Worm (Caenorhabditis elegans) whole organism, young adult: ENCODE results near the gene ZK154.4.

Source experiments
- B0019.2 ChIP-seq: fragments of 200-800 bp; sonication (Bioruptor generic); conservative IDR thresholded peaks from 2 replicates; pipeline ENCODE4 v1.3.6; 2022; ENCODE audit warnings: missing genetic modification reagents, missing genetic modification characterization, missing compliant biosample characterization
- B0035.1 ChIP-seq: sonication (generic microtip); optimal IDR thresholded peaks from 2 replicates; lab custom pipeline; 2016; ENCODE audit warnings: missing genetic modification characterization, mild to moderate bottlenecking, missing compliant biosample characterization, missing genotype, missing genetic modification reagents
- B0336.3 ChIP-seq: fragments of 200-800 bp; sonication (Bioruptor generic); IDR thresholded peaks from 2 replicates; pipeline ENCODE4 v1.3.6; 2022; ENCODE audit warnings: missing genetic modification characterization, missing compliant biosample characterization
- C06A6.2 ChIP-seq: fragments of 200-800 bp; sonication (Bioruptor generic); conservative IDR thresholded peaks from 2 replicates; pipeline ENCODE4 v1.3.6; 2022; ENCODE audit warnings: missing genetic modification characterization, missing compliant biosample characterization
- F39B2.1 ChIP-seq: fragments of 200-800 bp; sonication (Bioruptor generic); IDR thresholded peaks from 2 replicates; pipeline ENCODE4 v1.3.6; 2022; ENCODE audit warnings: missing genetic modification reagents, missing genetic modification characterization, missing compliant biosample characterization
- F49E8.2 ChIP-seq: sonication (generic microtip); optimal IDR thresholded peaks from 3 replicates; lab custom pipeline; 2017; ENCODE audit warnings: missing genetic modification characterization, mild to moderate bottlenecking, missing compliant biosample characterization, antibody characterized with exemption, moderate library complexity; ENCODE audit not compliant: insufficient read depth
- F57A8.1 ChIP-seq: fragments of 200-800 bp; sonication (Bioruptor generic); optimal IDR thresholded peaks from 2 replicates; lab custom pipeline; 2018; ENCODE audit warnings: mild to moderate bottlenecking, missing genetic modification characterization, moderate library complexity, missing compliant biosample characterization
- Y79H2A.3 ChIP-seq: fragments of 200-800 bp; sonication (Bioruptor generic); conservative IDR thresholded peaks from 2 replicates; pipeline ENCODE4 v1.3.6; 2022; ENCODE audit warnings: missing genetic modification reagents, missing genetic modification characterization, missing compliant biosample characterization
- ZK185.1 ChIP-seq: sonication (generic microtip); optimal IDR thresholded peaks from 2 replicates; lab custom pipeline; 2016; ENCODE audit warnings: mild to moderate bottlenecking, missing genetic modification characterization, missing compliant biosample characterization; ENCODE audit not compliant: poor library complexity, severe bottlenecking
- ama-1 ChIP-seq, 3 experiments: fragments of 150-350 bp in 1 of 3; sonication (generic microtip) in 2 of 3; optimal IDR thresholded peaks; 2 replicates each; lab custom pipeline; 2014 to 2018; ENCODE audit warnings: missing biosample characterization in 2 of 3, missing genetic modification characterization in 2 of 3, missing genetic modification reagents in 2 of 3
- athp-1 ChIP-seq: sonication (generic microtip); optimal IDR thresholded peaks from 2 replicates; lab custom pipeline; 2017; ENCODE audit warnings: mild to moderate bottlenecking, missing genetic modification characterization, missing compliant biosample characterization
- attf-3 ChIP-seq: fragments of 200-800 bp; sonication (Bioruptor generic); conservative IDR thresholded peaks from 2 replicates; pipeline ENCODE4 v1.3.6; 2022; ENCODE audit warnings: missing genetic modification reagents, missing genetic modification characterization, missing compliant biosample characterization
- attf-5 ChIP-seq: fragments of 200-800 bp; sonication (Bioruptor generic); optimal IDR thresholded peaks from 2 replicates; lab custom pipeline; 2018; ENCODE audit warnings: mild to moderate bottlenecking, missing genetic modification characterization, missing compliant biosample characterization
- bed-1 ChIP-seq: fragments of 200-800 bp; sonication (Bioruptor generic); IDR thresholded peaks from 2 replicates; pipeline ENCODE4 v1.3.6; 2022; ENCODE audit warnings: missing genetic modification reagents, missing genetic modification characterization, missing compliant biosample characterization
- cebp-1 ChIP-seq, 2 experiments: fragments of 200-800 bp in 1 of 2; sonication (Bioruptor generic) in 1 of 2; sonication (generic microtip) in 1 of 2; IDR thresholded peaks in 1 of 2; optimal IDR thresholded peaks in 1 of 2; 2 replicates each; pipeline versions ENCODE4 v1.3.6 to Lab custom; 2017 to 2022; ENCODE audit warnings: missing compliant biosample characterization in 2 of 2, missing genetic modification characterization in 2 of 2, mild to moderate bottlenecking in 1 of 2, missing genetic modification reagents in 1 of 2, moderate library complexity in 1 of 2
- ceh-27 ChIP-seq: fragments of 200-800 bp; sonication (Bioruptor generic); optimal IDR thresholded peaks from 2 replicates; lab custom pipeline; 2018; ENCODE audit warnings: mild to moderate bottlenecking, missing genetic modification characterization, moderate library complexity, missing compliant biosample characterization
- dox-1 ChIP-seq: fragments of 200-800 bp; sonication (Bioruptor generic); IDR thresholded peaks from 2 replicates; pipeline ENCODE4 v1.3.6; 2022; ENCODE audit warnings: missing genetic modification reagents, missing genetic modification characterization, missing compliant biosample characterization
- dpff-1 ChIP-seq: sonication (generic microtip); optimal IDR thresholded peaks from 2 replicates; lab custom pipeline; 2017; ENCODE audit warnings: mild to moderate bottlenecking, missing genetic modification characterization, missing compliant biosample characterization
- egl-44 ChIP-seq: fragments of 200-800 bp; sonication (Bioruptor generic); IDR thresholded peaks from 2 replicates; pipeline ENCODE4 v1.3.6; 2022; ENCODE audit warnings: missing genetic modification reagents, missing genetic modification characterization, missing compliant biosample characterization
- ekl-4 ChIP-seq: fragments of 200-800 bp; sonication (Bioruptor generic); IDR thresholded peaks from 2 replicates; pipeline ENCODE4 v1.3.6; 2022; ENCODE audit warnings: missing genetic modification reagents, missing genetic modification characterization, missing compliant biosample characterization
- him-1 ChIP-seq: sonication (generic microtip); optimal IDR thresholded peaks from 2 replicates; lab custom pipeline; 2016; ENCODE audit warnings: missing genotype, missing genetic modification reagents, missing genetic modification characterization, missing compliant biosample characterization
- hlh-12 ChIP-seq: sonication (generic microtip); optimal IDR thresholded peaks from 2 replicates; lab custom pipeline; 2016; ENCODE audit warnings: missing genetic modification characterization, missing compliant biosample characterization
- hlh-26 ChIP-seq: fragments of 200-800 bp; sonication (Bioruptor generic); conservative IDR thresholded peaks from 2 replicates; pipeline ENCODE4 v1.3.6; 2022; ENCODE audit warnings: missing genetic modification reagents, missing genetic modification characterization, missing compliant biosample characterization
- hmg-1.2 ChIP-seq: fragments of 200-800 bp; sonication (Bioruptor generic); IDR thresholded peaks from 2 replicates; pipeline ENCODE4 v1.3.6; 2022; ENCODE audit warnings: missing genetic modification reagents, missing genetic modification characterization, missing compliant biosample characterization
- hsf-1 ChIP-seq: fragments of 200-800 bp; sonication (Bioruptor generic); IDR thresholded peaks from 2 replicates; pipeline ENCODE4 v1.3.6; 2022; ENCODE audit warnings: missing genetic modification reagents, missing genetic modification characterization, missing compliant biosample characterization
- let-607 ChIP-seq, 2 experiments: fragments of 200-800 bp in 1 of 2; sonication (Bioruptor generic) in 1 of 2; sonication (generic microtip) in 1 of 2; optimal IDR thresholded peaks; 2 replicates each; lab custom pipeline; 2016 to 2018; ENCODE audit warnings: mild to moderate bottlenecking in 2 of 2, missing compliant biosample characterization in 2 of 2, missing genetic modification characterization in 2 of 2, moderate library complexity in 2 of 2, missing genotype in 1 of 2
- lin-35 ChIP-seq, 3 experiments: fragments of 150-350 bp in 2 of 3; sonication (generic microtip) in 1 of 3; optimal IDR thresholded peaks; 2 replicates each; lab custom pipeline; 2014 to 2018; ENCODE audit warnings: missing biosample characterization in 3 of 3, missing genetic modification characterization in 3 of 3, missing genetic modification reagents in 3 of 3
- madf-10 ChIP-seq: sonication (generic microtip); optimal IDR thresholded peaks from 2 replicates; lab custom pipeline; 2016; ENCODE audit warnings: mild to moderate bottlenecking, missing genetic modification characterization, missing compliant biosample characterization
- madf-8 ChIP-seq: fragments of 200-800 bp; sonication (Bioruptor generic); conservative IDR thresholded peaks from 2 replicates; pipeline ENCODE4 v1.3.6; 2022; ENCODE audit warnings: missing genetic modification reagents, missing genetic modification characterization, missing compliant biosample characterization
- mel-28 ChIP-seq: sonication (generic microtip); optimal IDR thresholded peaks from 2 replicates; lab custom pipeline; 2016; ENCODE audit warnings: borderline replicate concordance, mild to moderate bottlenecking, missing genetic modification characterization, missing compliant biosample characterization
- nfya-2 ChIP-seq: fragments of 200-800 bp; sonication (Bioruptor generic); IDR thresholded peaks from 2 replicates; pipeline ENCODE4 v1.3.6; 2022; ENCODE audit warnings: missing genetic modification reagents, missing genetic modification characterization, missing compliant biosample characterization
- nhr-80 ChIP-seq: sonication (generic microtip); optimal IDR thresholded peaks from 2 replicates; lab custom pipeline; 2016; ENCODE audit warnings: missing genetic modification characterization, missing compliant biosample characterization
- nhr-90 ChIP-seq: sonication (generic microtip); optimal IDR thresholded peaks from 2 replicates; lab custom pipeline; 2016; ENCODE audit warnings: missing genotype, mild to moderate bottlenecking, missing genetic modification characterization, missing compliant biosample characterization
- pbrm-1 ChIP-seq: fragments of 200-800 bp; sonication (Bioruptor generic); IDR thresholded peaks from 2 replicates; pipeline ENCODE4 v1.3.6; 2022; ENCODE audit warnings: missing genetic modification reagents, missing genetic modification characterization, missing compliant biosample characterization
- repo-1 ChIP-seq: sonication (generic microtip); optimal IDR thresholded peaks from 2 replicates; lab custom pipeline; 2017; ENCODE audit warnings: mild to moderate bottlenecking, missing genetic modification characterization, missing compliant biosample characterization
- sea-2 ChIP-seq: fragments of 200-800 bp; sonication (Bioruptor generic); IDR thresholded peaks from 2 replicates; pipeline ENCODE4 v1.3.6; 2022; ENCODE audit warnings: missing genetic modification characterization, missing compliant biosample characterization
- tlf-1 ChIP-seq: fragments of 200-800 bp; sonication (Bioruptor generic); optimal IDR thresholded peaks from 2 replicates; lab custom pipeline; 2018; ENCODE audit warnings: mild to moderate bottlenecking, missing genetic modification characterization, missing compliant biosample characterization
- unc-62 ChIP-seq: fragments of 150-350 bp; optimal IDR thresholded peaks from 2 replicates; lab custom pipeline; 2014; ENCODE audit warnings: missing biosample characterization, missing genetic modification reagents, missing genetic modification characterization

The ZK154.4 gene

ce11 chrX:7782389-7782788 is at the start of gene ZK154.4:
Gene ZK154.4 (minus strand): TSS chrX:7782415.
- TF ChIP-seq hmg-1.2 (GFP tag; lab: Robert Waterston, UW): peak; percentile 71
- TF ChIP-seq B0336.3: 0 out of 2 replicates have a peak, but pooled peaks have one; percentile 28
- TF ChIP-seq dox-1 (GFP tag; lab: Robert Waterston, UW): peak; percentile 38; the same call in 1 of the 2 replicates
- TF ChIP-seq ama-1 (optimal IDR thresholded peaks at IDR 0.05; lab: Kevin White, UChicago): no peak
- TF ChIP-seq ama-1 (GFP tag; optimal IDR thresholded peaks at IDR 0.05; lab: Kevin White, UChicago): no peak
- peak; percentile 27 for TF ChIP-seq attf-5 (GFP tag; lab: Kevin White, UChicago)
- TF ChIP-seq ZK185.1 (tag; lab: Kevin White, UChicago): peak; percentile 23
- TF ChIP-seq pbrm-1 (GFP tag; lab: Robert Waterston, UW): no peak
- peak in 1 of 3 experiments; percentile 35 for TF ChIP-seq lin-35 (GFP tag; optimal IDR thresholded peaks at IDR 0.05; lab: Kevin White, UChicago)
- TF ChIP-seq B0035.1: no peak
- TF ChIP-seq ceh-27 (GFP tag; lab: Kevin White, UChicago): peak; percentile 28
- TF ChIP-seq him-1 (tag; lab: Kevin White, UChicago): no peak
- peak; percentile 41 for TF ChIP-seq nhr-80
- TF ChIP-seq, all 124 proteins: peak for 8

ce11 chrX:7827989-7828388 is 45.8 kb upstream of the ZK154.4 start:
- no peak for TF ChIP-seq mel-28
- peak; percentile 51 for TF ChIP-seq nhr-80
- TF ChIP-seq dpff-1 (tag; lab: Kevin White, UChicago): no peak
- TF ChIP-seq hlh-26: no peak

DNA sequence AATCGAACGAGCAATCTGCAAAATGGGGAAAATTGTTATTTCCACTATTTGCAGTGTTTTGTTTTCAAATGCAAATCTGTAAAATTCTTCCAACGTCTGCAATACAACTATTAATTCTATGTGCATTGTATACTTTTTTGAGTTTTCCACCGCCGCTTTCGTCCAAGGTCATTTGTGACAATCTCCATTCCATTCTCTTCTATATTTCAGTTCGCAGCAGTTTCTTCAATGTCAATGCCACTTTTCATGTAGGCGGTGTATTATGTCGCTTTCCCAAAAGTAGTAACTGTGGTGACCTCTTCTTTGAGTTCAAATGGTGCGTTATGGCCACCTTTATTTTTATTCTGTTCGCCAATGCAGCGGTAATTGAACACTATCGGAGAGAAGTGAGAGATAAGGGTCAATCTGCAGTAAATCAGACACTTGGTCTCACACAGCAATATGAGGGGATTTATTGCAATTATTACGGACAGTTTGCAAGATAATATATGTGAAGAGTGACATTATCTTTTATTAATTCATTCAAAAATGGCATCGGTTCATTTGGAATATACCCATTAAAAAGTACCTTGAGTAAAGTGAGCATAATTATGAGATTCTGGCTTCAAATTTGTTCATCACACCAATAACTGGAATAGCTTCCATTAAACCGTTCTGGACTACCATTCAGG is 44.5 kb upstream of the ZK154.4 start:
- TF ChIP-seq unc-62 (GFP tag; lab: Kevin White, UChicago) (peak; percentile 26), F49E8.2 (no peak)

ce11 chrX:7825707-7826106 is 43.5 kb upstream of the ZK154.4 start:
- TF ChIP-seq hmg-1.2 (GFP tag; lab: Robert Waterston, UW) (peak; percentile 5; the same call in 1 of the 2 replicates), repo-1 (no peak), nhr-80 (peak; percentile 42), ZK185.1 (tag; lab: Kevin White, UChicago) (peak; percentile 7), nfya-2 (GFP tag; lab: Robert Waterston, UW) (no peak), C06A6.2 (GFP tag; lab: Robert Waterston, UW) (0 out of 2 replicates have a peak, but pooled peaks have one; percentile 20), attf-5 (GFP tag; lab: Kevin White, UChicago) (peak; percentile 20), bed-1 (no peak), egl-44 (GFP tag; lab: Robert Waterston, UW) (no peak), nhr-90 (tag; lab: Kevin White, UChicago) (no peak)

DNA sequence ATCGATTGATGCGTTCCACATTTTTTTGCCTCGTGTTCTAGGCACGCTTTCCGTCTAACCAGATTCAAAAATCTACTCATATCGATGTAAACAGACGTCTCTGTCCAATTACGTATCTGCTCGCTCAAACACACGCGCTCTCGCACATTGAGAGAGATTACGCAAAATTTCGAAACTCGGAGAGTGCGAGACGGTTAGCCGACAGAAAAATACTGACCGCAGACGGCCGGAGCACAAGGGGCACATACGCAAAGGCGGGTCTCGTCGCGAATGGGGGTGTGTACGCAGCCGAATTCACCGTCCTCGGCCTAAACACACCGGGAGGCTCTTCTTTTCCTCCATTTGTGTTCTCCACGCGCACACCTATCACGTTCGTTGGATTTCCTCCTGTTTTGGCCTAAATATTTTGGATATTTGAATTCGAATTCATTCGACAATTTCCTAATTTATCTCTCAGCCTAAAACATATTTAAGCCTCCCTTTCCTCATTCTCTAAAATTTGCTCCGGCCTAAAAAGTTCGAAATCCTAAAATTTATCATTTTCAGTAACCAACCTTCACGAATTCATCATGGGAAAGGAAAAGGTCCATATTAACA is 41.0 kb upstream of the ZK154.4 start, which contains the start of gene eef-1A.2:
TSS of gene eef-1A.2 (plus strand) at position 547 of the 597 bp plus-strand sequence.
- TF ChIP-seq let-607 (tag; optimal IDR thresholded peaks at IDR 0.05; lab: Kevin White, UChicago) (peak; percentile 66 to 84), sea-2 (GFP tag; lab: Robert Waterston, UW) (no peak), F49E8.2 (no peak), cebp-1 (GFP tag; IDR thresholded peaks at IDR 0.05; lab: Robert Waterston, UW) (peak; percentile 100), cebp-1 (tag; optimal IDR thresholded peaks at IDR 0.05; lab: Kevin White, UChicago) (peak; percentile 100), pbrm-1 (GFP tag; lab: Robert Waterston, UW) (peak; percentile 88), B0019.2 (no peak), athp-1 (tag; lab: Kevin White, UChicago) (peak; percentile 82), attf-3 (GFP tag; lab: Robert Waterston, UW) (no peak), ekl-4 (peak; percentile 81), madf-8 (GFP tag; lab: Robert Waterston, UW) (no peak), B0035.1 (no peak), hlh-26 (no peak), tlf-1 (GFP tag; lab: Kevin White, UChicago) (peak; percentile 82), hlh-12 (tag; lab: Kevin White, UChicago) (no peak), madf-10 (peak; percentile 66), hsf-1 (no peak), F57A8.1 (GFP tag; lab: Kevin White, UChicago) (peak; percentile 15), Y79H2A.3 (GFP tag; lab: Robert Waterston, UW) (0 out of 2 replicates have a peak, but pooled peaks have one; percentile 47), F39B2.1 (GFP tag; lab: Robert Waterston, UW) (no peak)
